Worm (Caenorhabditis elegans) whole organism, early embryonic: ENCODE results near the gene srn-1.

ENCODE experiments used
- B0310.2 ChIP-seq: sonication (generic microtip); optimal IDR thresholded peaks from 2 replicates; lab custom pipeline; 2016; ENCODE audit warnings: mild to moderate bottlenecking, missing genetic modification characterization, missing compliant biosample characterization
- ama-1 ChIP-seq: fragments of 150-350 bp; optimal IDR thresholded peaks from 2 replicates; lab custom pipeline; 2014
- ceh-13 ChIP-seq: fragments of 200-800 bp; sonication (Bioruptor generic); optimal IDR thresholded peaks from 2 replicates; lab custom pipeline; 2018; ENCODE audit warnings: mild to moderate bottlenecking, missing genetic modification characterization, missing compliant biosample characterization
- ets-7 ChIP-seq: sonication (generic microtip); optimal IDR thresholded peaks from 2 replicates; lab custom pipeline; 2016; ENCODE audit warnings: missing genotype, missing genetic modification characterization, missing compliant biosample characterization
- flt-1 ChIP-seq: fragments of 200-800 bp; sonication (Bioruptor generic); IDR thresholded peaks from 2 replicates; pipeline ENCODE4 v1.3.6; 2022; ENCODE audit warnings: missing genetic modification characterization, missing compliant biosample characterization
- hnd-1 ChIP-seq: sonication (generic microtip); optimal IDR thresholded peaks from 2 replicates; lab custom pipeline; 2016; ENCODE audit warnings: missing genetic modification characterization, missing compliant biosample characterization
- sea-1 ChIP-seq: fragments of 200-800 bp; sonication (Bioruptor generic); conservative IDR thresholded peaks from 2 replicates; pipeline ENCODE4 v1.3.6; 2022; ENCODE audit warnings: missing genetic modification characterization, missing compliant biosample characterization
- tbx-11 ChIP-seq: fragments of 200-800 bp; sonication (Bioruptor generic); IDR thresholded peaks from 2 replicates; pipeline ENCODE4 v1.3.6; 2022; ENCODE audit warnings: missing genetic modification characterization, missing compliant biosample characterization
- tra-4 ChIP-seq: sonication (generic microtip); optimal IDR thresholded peaks from 2 replicates; lab custom pipeline; 2017; ENCODE audit warnings: missing genetic modification characterization, missing compliant biosample characterization

DNA sequence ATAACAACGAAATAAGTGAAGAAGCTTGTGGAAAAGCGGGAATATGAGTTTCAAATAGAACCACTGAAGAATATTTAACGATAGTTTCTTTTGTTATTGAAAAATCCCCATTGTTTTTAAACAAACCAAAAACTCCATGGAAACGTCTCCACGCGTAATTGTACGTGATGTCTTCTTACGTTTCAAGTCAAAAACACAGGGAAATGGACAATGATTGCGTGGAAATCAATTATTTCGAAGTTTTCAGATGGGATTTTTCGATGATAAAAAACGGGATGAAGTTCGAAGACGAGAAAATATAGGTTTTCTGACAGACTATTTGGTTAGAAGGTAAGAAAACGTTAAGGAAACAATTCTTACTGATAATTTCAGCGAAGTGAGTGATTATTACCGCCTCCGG is 5.1 kb downstream of the srn-1 start, which contains the start of the genes K12B6.4 and spe-49:
- no peak for TF ChIP-seq B0310.2
- TF ChIP-seq ets-7 (tag; lab: Kevin White, UChicago) = no peak
- no peak for TF ChIP-seq ama-1 (lab: Kevin White, UChicago)
- no peak for TF ChIP-seq hnd-1
- no peak for TF ChIP-seq sea-1 (GFP tag; lab: Robert Waterston, UW)
- no peak for TF ChIP-seq tbx-11 (GFP tag; lab: Robert Waterston, UW)
- no peak for TF ChIP-seq tra-4 (tag; lab: Kevin White, UChicago)
- TF ChIP-seq flt-1 (GFP tag; lab: Robert Waterston, UW) = no peak
- no peak for TF ChIP-seq ceh-13 (GFP tag; lab: Kevin White, UChicago)
